Worm (Caenorhabditis elegans): ENCODE measurements around the gene fat-5.

The fat-5 gene

DNA sequence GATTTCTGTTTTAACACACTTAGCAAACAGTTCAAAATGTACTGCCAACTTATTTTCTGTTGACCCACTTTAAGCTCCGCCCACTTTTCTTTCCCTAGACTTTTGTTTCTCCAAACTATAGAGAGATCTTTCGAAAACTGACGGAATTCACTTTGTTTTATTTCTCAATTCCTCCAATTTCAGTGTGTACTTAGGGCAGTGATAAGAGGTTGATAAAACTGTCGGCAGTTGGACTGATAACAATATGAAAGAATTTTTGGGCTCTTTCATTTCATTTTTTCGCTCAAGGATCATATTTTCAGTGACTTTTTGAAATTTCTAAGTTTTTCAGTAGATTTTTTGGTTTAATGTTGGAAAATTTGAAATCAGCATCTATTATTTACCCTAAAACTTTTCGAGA is 30.2 kb downstream of the fat-5 start:
- no peak for TF ChIP-seq snpc-4 (GFP tag; optimal IDR thresholded peaks at IDR 0.05)
- no peak for TF ChIP-seq snpc-4 (tag; optimal IDR thresholded peaks at IDR 0.05)
- no peak for TF ChIP-seq let-526 (GFP tag; IDR thresholded peaks at IDR 0.05)
- no peak for TF ChIP-seq dpl-1 (GFP tag; optimal IDR thresholded peaks at IDR 0.05)
- no peak for TF ChIP-seq rcor-1 (GFP tag; IDR thresholded peaks at IDR 0.05)
- TF ChIP-seq egl-44 (GFP tag; IDR thresholded peaks at IDR 0.05), result no peak
- no peak for TF ChIP-seq ztf-28 (GFP tag; IDR thresholded peaks at IDR 0.05)
- no peak for TF ChIP-seq repo-1 (tag; optimal IDR thresholded peaks at IDR 0.05)
- TF ChIP-seq lir-1 (GFP tag; conservative IDR thresholded peaks at IDR 0.05), result no peak
- TF ChIP-seq nhr-80 (tag; optimal IDR thresholded peaks at IDR 0.05), result peak; percentile 31

ce11 chrV:17755592-17755991 is 30.8 kb downstream of the fat-5 start, which contains the start of gene pgp-9:
Gene pgp-9 (plus strand): TSS chrV:17755892.
- no peak for TF ChIP-seq him-1 (tag; optimal IDR thresholded peaks at IDR 0.05)
- no peak for TF ChIP-seq D2030.7 (GFP tag; IDR thresholded peaks at IDR 0.05)
- no peak for TF ChIP-seq pbrm-1 (GFP tag; IDR thresholded peaks at IDR 0.05)

- TF ChIP-seq Y56A3A.18 (GFP tag; IDR thresholded peaks at IDR 0.05) (no peak), ZK185.1 (tag; optimal IDR thresholded peaks at IDR 0.05; ENCODE audit: poor library complexity, severe bottlenecking) (no peak), him-1 (tag; optimal IDR thresholded peaks at IDR 0.05) (no peak), pha-4 (tag; optimal IDR thresholded peaks at IDR 0.05) (no peak), F39B2.1 (GFP tag; IDR thresholded peaks at IDR 0.05) (no peak), ztf-28 (GFP tag; IDR thresholded peaks at IDR 0.05) (no peak), C06A6.2 (GFP tag; conservative IDR thresholded peaks at IDR 0.05) (no peak), snpc-4 (GFP tag; optimal IDR thresholded peaks at IDR 0.05) (no peak), snpc-4 (tag; optimal IDR thresholded peaks at IDR 0.05) (no peak), madf-8 (GFP tag; conservative IDR thresholded peaks at IDR 0.05) (no peak), nhr-27 (tag; optimal IDR thresholded peaks at IDR 0.05) (no peak), lag-1 (GFP tag; IDR thresholded peaks at IDR 0.05) (no peak), ceh-40 (GFP tag; IDR thresholded peaks at IDR 0.05) (no peak), nhr-80 (tag; optimal IDR thresholded peaks at IDR 0.05) (no peak), ztf-25 (GFP tag; IDR thresholded peaks at IDR 0.05) (no peak), ets-4 (GFP tag; optimal IDR thresholded peaks at IDR 0.05) (no peak), ztf-26 (tag; optimal IDR thresholded peaks at IDR 0.05) (no peak), snpc-3.4 (tag; optimal IDR thresholded peaks at IDR 0.05) (no peak), ceh-27 (GFP tag; optimal IDR thresholded peaks at IDR 0.05) (no peak), lin-26 (GFP tag; IDR thresholded peaks at IDR 0.05) (no peak)
These were observed 40.3 kb downstream of the fat-5 start, which contains the start of the genes C47A10.16 and srh-283 for ce11 chrV:17765077-17765476. Gene C47A10.16 (minus strand): TSS chrV:17765177. Gene srh-283 (plus strand): TSS chrV:17765348.

DNA sequence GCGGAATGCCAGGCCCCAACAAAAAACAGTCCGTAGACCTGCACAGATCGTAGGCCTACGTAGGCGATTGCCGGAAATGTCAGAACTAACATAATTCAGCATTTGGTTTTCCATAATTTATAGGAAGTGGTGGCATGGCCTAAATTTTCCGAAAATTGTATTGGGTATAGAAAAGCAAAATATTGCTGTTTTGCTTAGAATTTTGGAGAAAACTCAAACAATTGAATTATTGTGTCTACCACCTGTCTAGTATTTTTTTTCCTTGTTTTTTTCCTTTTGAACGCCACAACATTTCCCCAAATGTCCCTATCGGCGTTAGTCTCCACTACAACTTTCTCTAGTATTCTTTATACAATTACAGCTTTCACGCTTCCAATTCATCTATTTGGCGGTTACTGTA is 42.4 kb downstream of the fat-5 start, which contains the start of gene srh-284:
TSS of gene srh-284 (plus strand) at position 301 of the 400 bp plus-strand sequence.
- TF ChIP-seq lsl-1 (GFP tag; optimal IDR thresholded peaks at IDR 0.05) (no peak), ztf-25 (GFP tag; IDR thresholded peaks at IDR 0.05) (no peak), snpc-4 (GFP tag; optimal IDR thresholded peaks at IDR 0.05) (no peak), snpc-4 (tag; optimal IDR thresholded peaks at IDR 0.05) (no peak), ztf-28 (GFP tag; IDR thresholded peaks at IDR 0.05) (no peak), zim-3 (tag; optimal IDR thresholded peaks at IDR 0.05) (no peak), Y53F4B.3 (GFP tag; IDR thresholded peaks at IDR 0.05) (no peak), aptf-3 (GFP tag; IDR thresholded peaks at IDR 0.05) (no peak), athp-1 (tag; optimal IDR thresholded peaks at IDR 0.05) (no peak), F22D6.2 (tag; optimal IDR thresholded peaks at IDR 0.05) (no peak), cebp-1 (GFP tag; IDR thresholded peaks at IDR 0.05) (no peak), cebp-1 (tag; optimal IDR thresholded peaks at IDR 0.05) (no peak), egrh-3 (GFP tag; IDR thresholded peaks at IDR 0.05) (no peak), T07F8.4 (tag; optimal IDR thresholded peaks at IDR 0.05) (no peak)
